Worm (Caenorhabditis elegans) whole organism, L3 larva: ENCODE measurements around the gene acl-9.

Experiments used
- R02D3.7 ChIP-seq: fragments of 150-350 bp; optimal IDR thresholded peaks from 2 replicates; lab custom pipeline; 2014; ENCODE audit warnings: missing biosample characterization, missing genetic modification characterization
- ZK546.5 ChIP-seq: sonication (generic microtip); optimal IDR thresholded peaks from 2 replicates; lab custom pipeline; 2017; ENCODE audit warnings: missing biosample characterization, missing genetic modification characterization
- aly-2 ChIP-seq: fragments of 150-350 bp; optimal IDR thresholded peaks from 2 replicates; lab custom pipeline; 2014; ENCODE audit warnings: missing biosample characterization, missing genetic modification characterization
- ama-1 ChIP-seq: fragments of 150-350 bp; optimal IDR thresholded peaks from 2 replicates; lab custom pipeline; 2018
- ceh-28 ChIP-seq: fragments of 150-350 bp; optimal IDR thresholded peaks from 2 replicates; lab custom pipeline; 2014; ENCODE audit warnings: missing biosample characterization, missing genetic modification reagents, missing genetic modification characterization
- ceh-82 ChIP-seq: fragments of 150-350 bp; optimal IDR thresholded peaks from 2 replicates; lab custom pipeline; 2014; ENCODE audit warnings: missing biosample characterization, missing genetic modification characterization
- ceh-9 ChIP-seq: sonication (generic microtip); optimal IDR thresholded peaks from 2 replicates; lab custom pipeline; 2018; ENCODE audit warnings: missing biosample characterization, missing genetic modification characterization
- daf-12 ChIP-seq: fragments of 150-350 bp; optimal IDR thresholded peaks from 2 replicates; lab custom pipeline; 2014; ENCODE audit warnings: missing biosample characterization, missing genetic modification reagents, missing genetic modification characterization
- egl-27 ChIP-seq: sonication (generic microtip); optimal IDR thresholded peaks from 4 replicates; lab custom pipeline; 2017; ENCODE audit warnings: missing biosample characterization, missing genetic modification reagents, missing genetic modification characterization
- egl-5 ChIP-seq: fragments of 150-350 bp; optimal IDR thresholded peaks from 2 replicates; lab custom pipeline; 2017; ENCODE audit warnings: missing biosample characterization, missing genetic modification reagents, missing genetic modification characterization, inconsistent platforms
- elt-2 ChIP-seq: sonication (generic microtip); optimal IDR thresholded peaks from 2 replicates; lab custom pipeline; 2016; ENCODE audit warnings: missing genetic modification reagents, mild to moderate bottlenecking, missing genetic modification characterization, missing compliant biosample characterization
- elt-3 ChIP-seq, 3 experiments: fragments of 150-350 bp in 1 of 3; sonication (generic microtip) in 2 of 3; optimal IDR thresholded peaks; 2 replicates in 2 of 3; 4 replicates in 1 of 3; lab custom pipeline; 2014 to 2017; ENCODE audit warnings: missing biosample characterization in 3 of 3, missing genetic modification characterization in 3 of 3
- eor-1 ChIP-seq, 2 experiments: fragments of 150-350 bp; optimal IDR thresholded peaks; 2 replicates each; lab custom pipeline; 2014 to 2018; ENCODE audit warnings: missing biosample characterization in 2 of 2, missing genetic modification characterization in 2 of 2
- fkh-10 ChIP-seq: sonication (generic microtip); optimal IDR thresholded peaks from 2 replicates; lab custom pipeline; 2017; ENCODE audit warnings: missing biosample characterization, missing genetic modification reagents, missing genetic modification characterization
- fos-1 ChIP-seq: fragments of 150-350 bp; optimal IDR thresholded peaks from 2 replicates; lab custom pipeline; 2014; ENCODE audit warnings: missing biosample characterization, missing genetic modification characterization
- hmg-11 ChIP-seq: sonication (generic microtip); optimal IDR thresholded peaks from 2 replicates; lab custom pipeline; 2016; ENCODE audit warnings: missing genetic modification characterization, missing compliant biosample characterization
- jun-1 ChIP-seq: fragments of 150-350 bp; optimal IDR thresholded peaks from 2 replicates; lab custom pipeline; 2014; ENCODE audit warnings: missing biosample characterization, missing genetic modification reagents, missing genetic modification characterization
- lin-39 ChIP-seq: fragments of 150-350 bp; optimal IDR thresholded peaks from 2 replicates; lab custom pipeline; 2018; ENCODE audit warnings: missing biosample characterization, missing genetic modification reagents, missing genetic modification characterization
- lsy-12 ChIP-seq: sonication (generic microtip); optimal IDR thresholded peaks from 2 replicates; lab custom pipeline; 2016; ENCODE audit warnings: mild to moderate bottlenecking, missing genetic modification characterization, missing compliant biosample characterization
- mdl-1 ChIP-seq: fragments of 150-350 bp; optimal IDR thresholded peaks from 2 replicates; lab custom pipeline; 2014; ENCODE audit warnings: missing biosample characterization, missing genetic modification characterization
- mml-1 ChIP-seq: fragments of 150-350 bp; sonication (generic microtip); optimal IDR thresholded peaks from 3 replicates; lab custom pipeline; 2014; ENCODE audit warnings: missing biosample characterization, missing genetic modification characterization
- nfya-1 ChIP-seq: sonication (generic microtip); optimal IDR thresholded peaks from 2 replicates; lab custom pipeline; 2017; ENCODE audit warnings: missing genetic modification characterization, mild to moderate bottlenecking, missing compliant biosample characterization, antibody characterized with exemption, moderate library complexity; ENCODE audit not compliant: insufficient read depth
- nhr-11 ChIP-seq: fragments of 150-350 bp; optimal IDR thresholded peaks from 2 replicates; lab custom pipeline; 2014; ENCODE audit warnings: missing biosample characterization, missing genetic modification characterization
- nhr-12 ChIP-seq: fragments of 150-350 bp; optimal IDR thresholded peaks from 2 replicates; lab custom pipeline; 2014; ENCODE audit warnings: missing biosample characterization, missing genetic modification characterization
- nhr-23 ChIP-seq: fragments of 150-350 bp; optimal IDR thresholded peaks from 2 replicates; lab custom pipeline; 2014; ENCODE audit warnings: missing biosample characterization, missing genetic modification reagents, missing genetic modification characterization
- nhr-237 ChIP-seq: fragments of 150-350 bp; optimal IDR thresholded peaks from 2 replicates; lab custom pipeline; 2014; ENCODE audit warnings: missing biosample characterization, missing genetic modification characterization
- nhr-25 ChIP-seq: sonication (generic microtip); optimal IDR thresholded peaks from 2 replicates; lab custom pipeline; 2017; ENCODE audit warnings: missing biosample characterization, missing genetic modification characterization
- nhr-28 ChIP-seq: fragments of 150-350 bp; optimal IDR thresholded peaks from 2 replicates; lab custom pipeline; 2014; ENCODE audit warnings: missing biosample characterization, missing genetic modification characterization
- nhr-43 ChIP-seq: sonication (generic microtip); optimal IDR thresholded peaks from 2 replicates; lab custom pipeline; 2016; ENCODE audit warnings: mild to moderate bottlenecking, missing genetic modification characterization, missing compliant biosample characterization; ENCODE audit not compliant: poor library complexity, severe bottlenecking
- nhr-67 ChIP-seq: fragments of 150-350 bp; optimal IDR thresholded peaks from 2 replicates; lab custom pipeline; 2014; ENCODE audit warnings: missing biosample characterization, missing genetic modification characterization
- nhr-76 ChIP-seq: fragments of 150-350 bp; sonication (generic microtip); optimal IDR thresholded peaks from 5 replicates; lab custom pipeline; 2014; ENCODE audit warnings: missing biosample characterization, missing genetic modification characterization
- nhr-77 ChIP-seq: fragments of 150-350 bp; optimal IDR thresholded peaks from 2 replicates; lab custom pipeline; 2014; ENCODE audit warnings: missing biosample characterization, missing genetic modification characterization
- pha-4 ChIP-seq: fragments of 150-350 bp; optimal IDR thresholded peaks from 2 replicates; lab custom pipeline; 2014; ENCODE audit warnings: missing biosample characterization, missing genetic modification reagents, missing genetic modification characterization
- pqm-1 ChIP-seq: fragments of 150-350 bp; optimal IDR thresholded peaks from 2 replicates; lab custom pipeline; 2017; ENCODE audit warnings: missing biosample characterization, missing genetic modification characterization, inconsistent platforms
- sea-2 ChIP-seq: fragments of 150-350 bp; sonication (generic microtip); optimal IDR thresholded peaks from 4 replicates; lab custom pipeline; 2014; ENCODE audit warnings: missing biosample characterization, missing genetic modification reagents, missing genetic modification characterization
- skn-1 ChIP-seq: fragments of 150-350 bp; optimal IDR thresholded peaks from 2 replicates; lab custom pipeline; 2014; ENCODE audit warnings: missing biosample characterization, missing genetic modification characterization
- snpc-4 ChIP-seq: fragments of 150-350 bp; optimal IDR thresholded peaks from 2 replicates; lab custom pipeline; 2014; ENCODE audit warnings: missing biosample characterization, missing genetic modification characterization
- unc-62 ChIP-seq: fragments of 150-350 bp; sonication (generic microtip); optimal IDR thresholded peaks from 4 replicates; lab custom pipeline; 2014; ENCODE audit warnings: missing biosample characterization, missing genetic modification reagents, missing genetic modification characterization
- zag-1 ChIP-seq: fragments of 150-350 bp; optimal IDR thresholded peaks from 2 replicates; lab custom pipeline; 2014; ENCODE audit warnings: missing biosample characterization, missing genetic modification characterization
- ztf-11 ChIP-seq: fragments of 150-350 bp; optimal IDR thresholded peaks from 2 replicates; lab custom pipeline; 2014; ENCODE audit warnings: missing biosample characterization, missing genetic modification characterization
- ztf-4 ChIP-seq: fragments of 150-350 bp; optimal IDR thresholded peaks from 2 replicates; lab custom pipeline; 2014; ENCODE audit warnings: missing biosample characterization, missing genetic modification characterization

The acl-9 gene

DNA sequence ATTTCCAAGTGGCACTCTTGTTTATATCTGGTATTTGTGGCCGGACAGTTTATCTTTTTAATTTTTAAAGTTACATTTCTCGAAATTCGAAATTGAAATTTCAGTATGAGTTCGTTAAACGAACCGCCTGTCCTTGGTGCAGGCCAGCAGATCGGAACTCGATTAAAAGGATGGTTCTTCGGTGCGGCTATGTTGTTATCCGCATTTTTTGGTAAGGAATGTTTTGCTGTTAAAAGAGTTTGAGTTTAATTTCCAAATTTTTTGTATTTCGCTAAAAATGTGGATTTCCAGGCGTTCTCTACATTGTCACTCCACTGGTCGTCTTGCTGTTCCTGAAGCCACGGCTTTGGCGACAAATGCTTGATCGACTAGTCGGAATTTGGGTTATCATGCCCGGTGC lies at the start of gene acl-9:
Gene acl-9, plus strand, starts transcription at position 105 of the 400 bp plus-strand sequence.
- TF ChIP-seq lsy-12 (tag; lab: Kevin White, UChicago) (no peak), fos-1 (tag; lab: Kevin White, UChicago) (no peak), nhr-11 (tag; lab: Kevin White, UChicago) (no peak), sea-2 (GFP tag; lab: Kevin White, UChicago) (no peak), ceh-9 (tag; lab: Kevin White, UChicago) (no peak), egl-5 (tag; lab: Kevin White, UChicago) (no peak), nhr-12 (tag; lab: Kevin White, UChicago) (no peak), nhr-77 (no peak), ceh-82 (tag; lab: Kevin White, UChicago) (no peak), mml-1 (tag; lab: Kevin White, UChicago) (no peak), hmg-11 (tag; lab: Kevin White, UChicago) (no peak)

DNA sequence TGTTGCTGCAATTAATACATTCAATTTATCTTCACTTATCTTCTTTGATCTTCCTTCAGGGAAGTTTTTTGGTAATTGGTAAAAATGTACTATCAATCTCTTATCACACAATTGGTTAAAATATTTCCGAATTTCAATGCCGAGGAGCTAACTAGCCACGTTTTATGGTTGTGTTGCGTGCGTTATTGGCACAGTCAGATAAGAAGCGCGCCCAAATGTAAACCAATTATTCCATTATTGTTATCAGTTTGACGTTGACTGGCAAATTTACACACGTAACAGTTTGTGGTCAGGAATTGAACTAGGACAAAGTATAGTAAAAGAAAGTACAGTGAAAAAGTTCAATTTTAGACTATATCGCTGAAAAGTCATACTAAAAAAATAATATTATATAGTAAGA lies 45.4 kb upstream of the acl-9 start:
- TF ChIP-seq elt-2 (peak; percentile 92), pha-4 (tag; lab: Kevin White, UChicago) (peak; percentile 34), ceh-82 (tag; lab: Kevin White, UChicago) (no peak), ztf-11 (tag; lab: Kevin White, UChicago) (no peak), nfya-1 (tag; lab: Kevin White, UChicago) (no peak), R02D3.7 (tag; lab: Kevin White, UChicago) (no peak), ceh-9 (tag; lab: Kevin White, UChicago) (no peak), lsy-12 (tag; lab: Kevin White, UChicago) (no peak), egl-27 (tag; lab: Kevin White, UChicago) (no peak), jun-1 (peak; percentile 42), snpc-4 (no peak), lin-39 (tag; lab: Kevin White, UChicago) (no peak), pqm-1 (peak; percentile 93), skn-1 (tag; lab: Kevin White, UChicago) (no peak), hmg-11 (tag; lab: Kevin White, UChicago) (no peak)
- TF ChIP-seq, all 47 proteins: peak for 4

ce11 chrV:6408733-6409227 lies 44.2 kb upstream of the acl-9 start, which contains the start of gene bcf-1:
TSS of gene bcf-1 (minus strand) at chrV:6408783.
- TF ChIP-seq egl-5 (tag; lab: Kevin White, UChicago): no peak
- TF ChIP-seq elt-2: peak; percentile 63
- no peak for TF ChIP-seq nhr-67
- TF ChIP-seq pqm-1: peak; percentile 3
- TF ChIP-seq aly-2 (tag; lab: Kevin White, UChicago): no peak
- peak; percentile 21 for TF ChIP-seq nfya-1 (tag; lab: Kevin White, UChicago)
- no peak for TF ChIP-seq mdl-1 (tag; lab: Kevin White, UChicago)

ce11 chrV:6411161-6411560 lies 41.9 kb upstream of the acl-9 start:
- TF ChIP-seq jun-1: peak; percentile 7
- TF ChIP-seq pqm-1: peak; percentile 93
- no peak for TF ChIP-seq nhr-43 (tag; lab: Kevin White, UChicago)
- peak; percentile 95 for TF ChIP-seq elt-2
- TF ChIP-seq nhr-28 (tag; lab: Kevin White, UChicago): no peak

ce11 chrV:6413057-6413456 lies 40.0 kb upstream of the acl-9 start:
- TF ChIP-seq unc-62 (GFP tag; lab: Kevin White, UChicago): no peak
- no peak for TF ChIP-seq zag-1 (tag; lab: Kevin White, UChicago)
- TF ChIP-seq daf-12 (tag; lab: Kevin White, UChicago): no peak
- no peak for TF ChIP-seq nhr-11 (tag; lab: Kevin White, UChicago)
- TF ChIP-seq pha-4 (tag; lab: Kevin White, UChicago): no peak
- TF ChIP-seq nhr-67: no peak
- no peak for TF ChIP-seq ZK546.5 (tag; lab: Kevin White, UChicago)
- TF ChIP-seq nhr-237 (tag; lab: Kevin White, UChicago): no peak
- no peak for TF ChIP-seq nhr-12 (tag; lab: Kevin White, UChicago)
- no peak for TF ChIP-seq nhr-28 (tag; lab: Kevin White, UChicago)
- TF ChIP-seq jun-1: peak; percentile 67
- no peak for TF ChIP-seq snpc-4
- no peak for TF ChIP-seq nhr-76
- no peak for TF ChIP-seq elt-3 (tag; optimal IDR thresholded peaks at IDR 0.05; lab: Kevin White, UChicago)
- peak; percentile 99 for TF ChIP-seq elt-2
- no peak for TF ChIP-seq ceh-28 (tag; lab: Kevin White, UChicago)
- TF ChIP-seq hmg-11 (tag; lab: Kevin White, UChicago): no peak
- no peak for TF ChIP-seq ztf-4
- TF ChIP-seq nhr-25 (tag; lab: Kevin White, UChicago): no peak
- TF ChIP-seq nhr-77: no peak
- TF ChIP-seq skn-1 (tag; lab: Kevin White, UChicago): no peak
- no peak for TF ChIP-seq fkh-10 (GFP tag; lab: Kevin White, UChicago)
- no peak for TF ChIP-seq mml-1 (tag; lab: Kevin White, UChicago)
- no peak for TF ChIP-seq fos-1 (tag; lab: Kevin White, UChicago)
- no peak for TF ChIP-seq ama-1
- TF ChIP-seq nhr-23 (tag; lab: Kevin White, UChicago): no peak
- no peak for TF ChIP-seq ztf-11 (tag; lab: Kevin White, UChicago)
- no peak for TF ChIP-seq eor-1 (tag; optimal IDR thresholded peaks at IDR 0.05; lab: Kevin White, UChicago)
- no peak for TF ChIP-seq lin-39 (tag; lab: Kevin White, UChicago)
- TF ChIP-seq pqm-1: peak; percentile 88
- TF ChIP-seq nfya-1 (tag; lab: Kevin White, UChicago): peak; percentile 27
- TF ChIP-seq ceh-9 (tag; lab: Kevin White, UChicago): no peak
- TF ChIP-seq lsy-12 (tag; lab: Kevin White, UChicago): no peak
